Worm (Caenorhabditis elegans): Measurements from ENCODE around the gene F41E6.5.

DNA sequence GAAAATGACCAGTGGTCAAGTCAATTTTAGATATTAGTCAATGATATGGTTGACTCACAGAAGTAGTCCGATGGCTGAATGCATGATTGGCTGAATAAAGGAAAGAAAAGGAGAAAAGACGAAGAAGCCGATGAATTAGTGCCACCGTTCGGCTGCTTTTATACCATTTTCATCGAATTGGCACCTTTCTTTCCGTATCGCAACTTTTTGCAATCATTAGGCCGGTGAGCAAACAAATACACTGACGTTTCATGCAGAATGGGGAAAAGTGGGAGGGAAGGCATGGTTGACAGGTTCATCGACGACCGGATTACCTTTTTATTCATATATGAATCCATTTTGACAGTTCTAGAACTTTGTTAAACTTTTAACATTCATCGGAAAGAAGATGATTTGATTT lies 17.9 kb downstream of the F41E6.5 start, which contains the start of gene idpc-2:
- TF ChIP-seq blmp-1 (tag; optimal IDR thresholded peaks at IDR 0.05): no peak
- no peak for TF ChIP-seq nhr-12 (tag; optimal IDR thresholded peaks at IDR 0.05)
- TF ChIP-seq cnd-1 (tag; optimal IDR thresholded peaks at IDR 0.05): no peak
- no peak for TF ChIP-seq lin-13 (tag; optimal IDR thresholded peaks at IDR 0.05)
- no peak for TF ChIP-seq snpc-4 (tag; optimal IDR thresholded peaks at IDR 0.05)
- TF ChIP-seq ceh-83 (GFP tag; optimal IDR thresholded peaks at IDR 0.05): no peak
- no peak for TF ChIP-seq M03D4.4 (tag; optimal IDR thresholded peaks at IDR 0.05)
- no peak for TF ChIP-seq mep-1 (tag; optimal IDR thresholded peaks at IDR 0.05)
- no peak for TF ChIP-seq ceh-39 (tag; optimal IDR thresholded peaks at IDR 0.05)
- no peak for TF ChIP-seq nhr-76 (tag; optimal IDR thresholded peaks at IDR 0.05)
- TF ChIP-seq bed-3 (GFP tag; optimal IDR thresholded peaks at IDR 0.05): no peak

Measured in whole organism, mixed stage, embryonic.